Fruit fly (Drosophila melanogaster) Kc167 (cell line): Measurements from ENCODE around the gene P5cr.

Experiments
- Myc ChIP-seq: fragments of >200 bp; optimal IDR thresholded peaks from 2 replicates; lab custom pipeline; 2017; ENCODE audit warnings: missing external identifiers
- Sin3A ChIP-seq: fragments of >200 bp; optimal IDR thresholded peaks from 2 replicates; lab custom pipeline; 2018; ENCODE audit warnings: missing external identifiers
- h ChIP-seq: fragments of >200 bp; optimal IDR thresholded peaks from 3 replicates; lab custom pipeline; 2018; ENCODE audit warnings: missing external identifiers
- insv ChIP-seq: fragments of >200 bp; optimal IDR thresholded peaks from 3 replicates; lab custom pipeline; 2018; ENCODE audit warnings: missing external identifiers
- psq ChIP-seq: fragments of >200 bp; optimal IDR thresholded peaks from 2 replicates; lab custom pipeline; 2017; ENCODE audit warnings: missing external identifiers
- ttk ChIP-seq: sonication (Bioruptor generic); optimal IDR thresholded peaks from 2 replicates; lab custom pipeline; 2017; ENCODE audit warnings: missing external identifiers

The P5cr gene

DNA sequence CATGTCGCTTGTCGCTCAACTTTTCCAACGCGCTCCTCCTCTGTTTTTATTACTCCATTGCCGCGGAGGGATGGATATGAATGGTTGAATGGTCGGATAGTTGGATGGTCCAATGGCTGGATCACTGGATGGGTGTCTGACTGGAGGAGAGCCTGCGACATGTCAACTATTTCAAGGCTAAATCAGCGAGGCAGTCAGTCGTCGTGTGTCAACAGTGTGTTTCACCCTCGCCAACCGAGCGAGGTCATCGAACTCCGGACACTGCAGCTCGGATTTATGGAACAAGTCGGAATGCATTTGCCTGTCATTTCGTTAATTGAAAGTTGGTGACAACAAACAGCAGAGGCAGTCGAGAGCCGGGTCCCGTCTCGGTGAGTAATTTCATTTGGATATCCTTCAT is 43.2 kb downstream of the P5cr start:
- no peak for TF ChIP-seq insv
- TF ChIP-seq psq (lab: Kevin White, UChicago) = no peak
- no peak for TF ChIP-seq Sin3A (lab: Kevin White, UChicago)
- no peak for TF ChIP-seq h (lab: Kevin White, UChicago)
- TF ChIP-seq ttk (lab: Kevin White, UChicago) = no peak

- no peak for TF ChIP-seq h (lab: Kevin White, UChicago)
- TF ChIP-seq psq (lab: Kevin White, UChicago) = no peak
- no peak for TF ChIP-seq Myc (lab: Kevin White, UChicago)
- TF ChIP-seq insv = no peak
- no peak for TF ChIP-seq Sin3A (lab: Kevin White, UChicago)
- no peak for TF ChIP-seq ttk (lab: Kevin White, UChicago)
These were observed 44.3 kb downstream of the P5cr start for dm6 chr3R:19073002-19073401.

- TF ChIP-seq psq (lab: Kevin White, UChicago) (no peak), insv (no peak)
These were observed 45.5 kb downstream of the P5cr start for dm6 chr3R:19074207-19074606.

DNA sequence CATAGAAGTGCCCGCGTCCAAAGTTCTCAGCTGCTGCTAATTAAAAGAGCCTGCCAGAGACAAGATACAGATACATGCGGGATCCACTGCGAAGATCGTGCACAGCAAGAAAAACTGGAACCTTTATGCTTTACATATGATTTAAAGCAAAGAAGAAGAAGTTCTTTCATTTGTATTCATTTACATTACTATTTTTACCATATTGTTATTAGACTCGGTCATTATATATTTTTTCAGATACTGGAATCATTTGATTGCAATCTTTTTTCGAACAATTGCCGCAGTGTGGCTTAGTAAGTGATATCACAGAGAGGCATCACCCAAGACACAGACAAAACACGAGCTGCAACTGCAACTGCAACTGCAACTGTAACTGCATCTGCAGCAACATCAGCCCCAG is 46.4 kb downstream of the P5cr start:
- TF ChIP-seq h (lab: Kevin White, UChicago) (no peak), Myc (lab: Kevin White, UChicago) (no peak), Sin3A (lab: Kevin White, UChicago) (no peak), insv (no peak), psq (lab: Kevin White, UChicago) (no peak), ttk (lab: Kevin White, UChicago) (no peak)

DNA sequence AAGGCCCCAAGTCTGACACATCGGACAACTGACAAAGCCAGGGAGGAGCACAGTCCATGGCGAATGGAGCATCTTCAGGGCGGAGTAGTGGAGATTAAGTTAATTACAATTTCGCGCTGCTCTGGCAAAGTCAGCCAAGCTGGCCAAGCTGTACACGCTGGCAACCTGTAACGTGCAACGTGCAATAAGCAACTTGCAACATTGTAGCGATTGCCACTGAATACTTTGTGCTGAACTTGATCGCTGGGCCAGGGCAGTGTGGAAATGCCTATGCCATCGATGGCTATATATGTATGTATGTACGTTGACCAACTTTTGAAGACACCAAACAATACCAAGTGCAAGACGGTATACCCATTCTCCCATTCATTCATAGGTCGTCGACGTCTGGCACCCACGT is 49.1 kb downstream of the P5cr start:
- TF ChIP-seq ttk (lab: Kevin White, UChicago) = no peak
- no peak for TF ChIP-seq insv
- no peak for TF ChIP-seq Sin3A (lab: Kevin White, UChicago)
- TF ChIP-seq psq (lab: Kevin White, UChicago) = no peak
- no peak for TF ChIP-seq Myc (lab: Kevin White, UChicago)
- TF ChIP-seq h (lab: Kevin White, UChicago) = no peak

DNA sequence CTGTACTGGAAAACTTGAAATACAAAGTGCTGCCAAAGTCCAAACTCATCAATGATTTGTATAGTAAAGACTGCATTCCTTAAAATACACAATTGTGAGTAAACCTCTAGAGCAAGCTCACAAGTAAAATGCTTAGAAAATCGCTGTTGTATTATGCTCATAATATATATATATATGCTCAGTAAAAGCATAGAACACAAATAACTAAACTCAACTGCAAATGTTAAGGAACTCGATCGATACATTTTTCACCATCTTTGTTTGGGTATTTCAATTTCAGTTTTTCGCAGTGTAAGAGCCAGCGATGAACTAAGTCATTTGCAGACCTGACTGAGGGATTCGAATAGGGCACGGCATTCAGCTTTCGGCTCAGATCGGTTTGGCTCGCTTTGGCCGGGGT is 50.4 kb downstream of the P5cr start:
- TF ChIP-seq ttk (lab: Kevin White, UChicago) (no peak), psq (lab: Kevin White, UChicago) (no peak), insv (no peak), h (lab: Kevin White, UChicago) (no peak), Myc (lab: Kevin White, UChicago) (no peak), Sin3A (lab: Kevin White, UChicago) (no peak)
